Fruit fly (Drosophila melanogaster) whole organism, embryonic: Measurements from ENCODE around the gene spidey.

ENCODE experiments used
- Awh ChIP-seq: fragments of 200-800 bp; sonication (Bioruptor generic); IDR thresholded peaks from 2 replicates; pipeline ENCODE4, ENCODE4 v1.3.6; 2022; ENCODE audit warnings: missing biosample characterization, missing genetic modification characterization
- Bgb ChIP-seq: fragments of 200-800 bp; sonication (Bioruptor generic); IDR thresholded peaks from 2 replicates; pipeline ENCODE4 v1.3.6; 2022; ENCODE audit warnings: missing biosample characterization, missing genetic modification characterization; ENCODE audit not compliant: partially characterized antibody
- CG10462 ChIP-seq: fragments of 200-800 bp; sonication (Bioruptor generic); optimal IDR thresholded peaks from 2 replicates; lab custom pipeline; 2016; ENCODE audit warnings: missing biosample characterization, missing genetic modification characterization
- CG11085 ChIP-seq: fragments of 200-800 bp; sonication (Bioruptor generic); IDR thresholded peaks from 2 replicates; pipeline ENCODE4 v1.3.6; 2022; ENCODE audit warnings: missing biosample characterization, missing genetic modification characterization
- CG11504 ChIP-seq: fragments of 200-800 bp; sonication (Bioruptor generic); optimal IDR thresholded peaks from 3 replicates; lab custom pipeline; 2019; ENCODE audit warnings: missing biosample characterization, mild to moderate bottlenecking, missing genetic modification characterization, moderate library complexity
- CG12104 ChIP-seq: fragments of 200-800 bp; sonication (Bioruptor generic); optimal IDR thresholded peaks from 3 replicates; lab custom pipeline; 2016; ENCODE audit warnings: missing biosample characterization, missing genetic modification characterization
- CG12155 ChIP-seq: fragments of 200-800 bp; sonication (Bioruptor generic); optimal IDR thresholded peaks from 3 replicates; lab custom pipeline; 2016; ENCODE audit warnings: missing biosample characterization, missing genetic modification characterization
- CG13424 ChIP-seq: fragments of 200-800 bp; sonication (Bioruptor generic); optimal IDR thresholded peaks from 2 replicates; lab custom pipeline; 2019; ENCODE audit warnings: missing biosample characterization, mild to moderate bottlenecking, missing genetic modification characterization, moderate library complexity
- CG15011 ChIP-seq: fragments of 200-800 bp; sonication (Bioruptor generic); optimal IDR thresholded peaks from 3 replicates; lab custom pipeline; 2018; ENCODE audit warnings: missing biosample characterization, mild to moderate bottlenecking, missing genetic modification characterization
- CG1529 ChIP-seq: fragments of 200-800 bp; sonication (Bioruptor generic); optimal IDR thresholded peaks from 3 replicates; lab custom pipeline; 2018; ENCODE audit warnings: missing biosample characterization, missing genetic modification characterization
- CG2199 ChIP-seq: fragments of 200-800 bp; sonication (Bioruptor generic); IDR thresholded peaks from 3 replicates; pipeline ENCODE4 v1.3.6; 2022; ENCODE audit warnings: missing biosample characterization, missing genetic modification characterization
- CG30431 ChIP-seq: fragments of 200-800 bp; sonication (Bioruptor generic); optimal IDR thresholded peaks from 2 replicates; lab custom pipeline; 2017; ENCODE audit warnings: missing biosample characterization, missing genetic modification characterization
- CG31224 ChIP-seq: fragments of 200-800 bp; sonication (Bioruptor generic); IDR thresholded peaks from 2 replicates; pipeline ENCODE4 v1.3.6; 2022; ENCODE audit warnings: missing biosample characterization, missing genetic modification characterization
- CG33557 ChIP-seq: fragments of 200-800 bp; sonication (Bioruptor generic); optimal IDR thresholded peaks from 2 replicates; lab custom pipeline; 2019; ENCODE audit warnings: missing biosample characterization, mild to moderate bottlenecking, missing genetic modification characterization, moderate library complexity
- CG4360 ChIP-seq: fragments of 200-800 bp; sonication (Bioruptor generic); IDR thresholded peaks from 2 replicates; pipeline ENCODE4 v1.3.6; 2022; ENCODE audit warnings: missing biosample characterization, missing genetic modification characterization
- CG4730 ChIP-seq: fragments of 200-800 bp; sonication (Bioruptor generic); IDR thresholded peaks from 2 replicates; pipeline ENCODE4 v1.3.6; 2022; ENCODE audit warnings: missing biosample characterization, missing genetic modification characterization
- CG6175 ChIP-seq: fragments of 200-800 bp; sonication (Bioruptor generic); IDR thresholded peaks from 3 replicates; pipeline ENCODE4 v1.3.6; 2022; ENCODE audit warnings: missing biosample characterization, missing genetic modification characterization
- CG7271 ChIP-seq: fragments of 200-800 bp; sonication (Bioruptor generic); optimal IDR thresholded peaks from 2 replicates; lab custom pipeline; 2018; ENCODE audit warnings: missing biosample characterization, mild to moderate bottlenecking, missing genetic modification characterization, moderate library complexity
- CG7357 ChIP-seq: fragments of 200-800 bp; sonication (Bioruptor generic); IDR thresholded peaks from 3 replicates; pipeline ENCODE4 v1.3.6; 2022; ENCODE audit warnings: missing biosample characterization, missing genetic modification characterization
- CG7963 ChIP-seq: fragments of 200-800 bp; sonication (Bioruptor generic); IDR thresholded peaks from 3 replicates; pipeline ENCODE4 v1.3.6; 2022; ENCODE audit warnings: missing biosample characterization, missing genetic modification characterization; ENCODE audit not compliant: partially characterized antibody
- CG9817 ChIP-seq: fragments of 200-800 bp; sonication (Bioruptor generic); optimal IDR thresholded peaks from 2 replicates; lab custom pipeline; 2018; ENCODE audit warnings: missing biosample characterization, mild to moderate bottlenecking, missing genetic modification characterization, moderate library complexity
- CTCF ChIP-seq: fragments of 200-800 bp; sonication (Bioruptor generic); optimal IDR thresholded peaks from 2 replicates; lab custom pipeline; 2017; ENCODE audit warnings: missing biosample characterization, mild to moderate bottlenecking, missing genetic modification characterization, moderate library complexity
- Dp ChIP-seq: fragments of 200-800 bp; sonication (Bioruptor generic); optimal IDR thresholded peaks from 2 replicates; lab custom pipeline; 2018; ENCODE audit warnings: missing biosample characterization, mild to moderate bottlenecking, missing genetic modification characterization, moderate library complexity
- HHEX ChIP-seq: fragments of 200-800 bp; sonication (Bioruptor generic); optimal IDR thresholded peaks from 3 replicates; lab custom pipeline; 2017; ENCODE audit warnings: missing biosample characterization, mild to moderate bottlenecking, missing genetic modification characterization, missing genetic modification reagents
- HLH4C ChIP-seq: fragments of 200-800 bp; sonication (Bioruptor generic); IDR thresholded peaks from 3 replicates; pipeline ENCODE4 v1.3.6; 2022; ENCODE audit warnings: missing biosample characterization, missing genetic modification characterization; ENCODE audit not compliant: partially characterized antibody
- HmgZ ChIP-seq: fragments of 200-800 bp; sonication (Bioruptor generic); optimal IDR thresholded peaks from 2 replicates; lab custom pipeline; 2018; ENCODE audit warnings: missing biosample characterization, mild to moderate bottlenecking, missing genetic modification characterization
- Hr51 ChIP-seq, 2 experiments: fragments of 200-800 bp; sonication (Bioruptor generic); optimal IDR thresholded peaks; 2 replicates in 1 of 2; 3 replicates in 1 of 2; lab custom pipeline; 2016 to 2018; ENCODE audit warnings: missing biosample characterization in 2 of 2, missing genetic modification characterization in 2 of 2, mild to moderate bottlenecking in 1 of 2, moderate library complexity in 1 of 2
- Mrtf ChIP-seq: fragments of 200-800 bp; sonication (Bioruptor generic); IDR thresholded peaks from 3 replicates; pipeline ENCODE4 v1.3.6; 2022; ENCODE audit warnings: missing biosample characterization, missing genetic modification characterization
- NfI ChIP-seq: fragments of 200-800 bp; sonication (Bioruptor generic); optimal IDR thresholded peaks from 3 replicates; lab custom pipeline; 2018; ENCODE audit warnings: missing biosample characterization, mild to moderate bottlenecking, missing genetic modification characterization, moderate library complexity
- Sry-β ChIP-seq: fragments of 200-800 bp; sonication (Bioruptor generic); optimal IDR thresholded peaks from 2 replicates; lab custom pipeline; 2018; ENCODE audit warnings: missing biosample characterization, mild to moderate bottlenecking, missing genetic modification characterization, moderate library complexity
- Stat92E ChIP-seq, 3 experiments: fragments of >200 bp in 2 of 3; fragments of 200-800 bp in 1 of 3; sonication (Bioruptor generic) in 1 of 3; optimal IDR thresholded peaks; 2 replicates each; lab custom pipeline; 2017 to 2019; ENCODE audit warnings: missing biosample characterization in 3 of 3, missing genetic modification characterization in 3 of 3, mild to moderate bottlenecking in 1 of 3, moderate library complexity in 1 of 3
- Xrp1 ChIP-seq: fragments of 200-800 bp; sonication (Bioruptor generic); IDR thresholded peaks from 2 replicates; pipeline ENCODE4 v1.3.6; 2022; ENCODE audit warnings: missing biosample characterization, missing genetic modification characterization
- abd-A ChIP-seq: fragments of 200-800 bp; sonication (Bioruptor generic); optimal IDR thresholded peaks from 3 replicates; lab custom pipeline; 2019; ENCODE audit warnings: missing biosample characterization, mild to moderate bottlenecking, missing genetic modification characterization, moderate library complexity
- az2 ChIP-seq: fragments of 200-800 bp; sonication (Bioruptor generic); optimal IDR thresholded peaks from 3 replicates; lab custom pipeline; 2016; ENCODE audit warnings: missing biosample characterization, missing genetic modification characterization
- cas ChIP-seq: fragments of 200-800 bp; sonication (Bioruptor generic); IDR thresholded peaks from 2 replicates; pipeline ENCODE4 v1.3.6; 2022; ENCODE audit warnings: missing biosample characterization, missing genetic modification characterization
- ci ChIP-seq: fragments of 200-800 bp; sonication (Bioruptor generic); IDR thresholded peaks from 3 replicates; pipeline ENCODE4 v1.3.6; 2022; ENCODE audit warnings: missing biosample characterization, missing genetic modification characterization
- fd64A ChIP-seq: fragments of 200-800 bp; sonication (Bioruptor generic); optimal IDR thresholded peaks from 3 replicates; lab custom pipeline; 2018; ENCODE audit warnings: missing biosample characterization, mild to moderate bottlenecking, missing genetic modification characterization
- fu2 ChIP-seq: fragments of 200-800 bp; sonication (Bioruptor generic); optimal IDR thresholded peaks from 2 replicates; lab custom pipeline; 2016; ENCODE audit warnings: missing biosample characterization, missing genetic modification characterization
- gsb-n ChIP-seq: fragments of 200-800 bp; sonication (Bioruptor generic); optimal IDR thresholded peaks from 3 replicates; lab custom pipeline; 2018; ENCODE audit warnings: missing biosample characterization, mild to moderate bottlenecking, missing genetic modification characterization
- klu ChIP-seq: fragments of 200-800 bp; sonication (Bioruptor generic); IDR thresholded peaks from 2 replicates; pipeline ENCODE4 v1.3.6; 2022; ENCODE audit warnings: missing biosample characterization, missing genetic modification characterization
- mld ChIP-seq: fragments of 200-800 bp; sonication (Bioruptor generic); IDR thresholded peaks from 3 replicates; pipeline ENCODE4 v1.3.6; 2022; ENCODE audit warnings: missing biosample characterization, missing genetic modification characterization; ENCODE audit not compliant: partially characterized antibody
- nau ChIP-seq: fragments of 200-800 bp; sonication (Bioruptor generic); optimal IDR thresholded peaks from 3 replicates; lab custom pipeline; 2017; ENCODE audit warnings: missing biosample characterization, mild to moderate bottlenecking, missing genetic modification characterization, missing genetic modification reagents
- pb ChIP-seq: fragments of 200-800 bp; sonication (Bioruptor generic); optimal IDR thresholded peaks from 3 replicates; lab custom pipeline; 2016; ENCODE audit warnings: missing biosample characterization, missing genetic modification characterization
- salm ChIP-seq: fragments of 200-800 bp; sonication (Bioruptor generic); optimal IDR thresholded peaks from 2 replicates; lab custom pipeline; 2018; ENCODE audit warnings: missing biosample characterization, mild to moderate bottlenecking, missing genetic modification characterization
- sd ChIP-seq: fragments of 200-800 bp; sonication (Bioruptor generic); optimal IDR thresholded peaks from 3 replicates; lab custom pipeline; 2018; ENCODE audit warnings: missing biosample characterization, mild to moderate bottlenecking, missing genetic modification characterization, moderate library complexity
- slou ChIP-seq: fragments of 200-800 bp; sonication (Bioruptor generic); optimal IDR thresholded peaks from 3 replicates; lab custom pipeline; 2016; ENCODE audit warnings: missing biosample characterization, missing genetic modification characterization
- sob ChIP-seq: fragments of 200-800 bp; sonication (Bioruptor generic); IDR thresholded peaks from 2 replicates; pipeline ENCODE4 v1.3.6; 2022; ENCODE audit warnings: missing biosample characterization, missing genetic modification characterization
- sug ChIP-seq: fragments of 200-800 bp; optimal IDR thresholded peaks from 2 replicates; lab custom pipeline; 2019; ENCODE audit warnings: missing biosample characterization, mild to moderate bottlenecking, missing genetic modification characterization, moderate library complexity
- tio ChIP-seq: fragments of 200-800 bp; sonication (Bioruptor generic); optimal IDR thresholded peaks from 2 replicates; lab custom pipeline; 2017; ENCODE audit warnings: missing biosample characterization, missing genetic modification characterization, inconsistent platforms
- usp ChIP-seq: fragments of >200 bp; optimal IDR thresholded peaks from 2 replicates; lab custom pipeline; 2017; ENCODE audit warnings: missing biosample characterization, missing genetic modification characterization
- vvl ChIP-seq: fragments of 200-800 bp; sonication (Bioruptor generic); IDR thresholded peaks from 2 replicates; pipeline ENCODE4 v1.3.6; 2022; ENCODE audit warnings: missing biosample characterization, missing genetic modification characterization

Gene spidey

DNA sequence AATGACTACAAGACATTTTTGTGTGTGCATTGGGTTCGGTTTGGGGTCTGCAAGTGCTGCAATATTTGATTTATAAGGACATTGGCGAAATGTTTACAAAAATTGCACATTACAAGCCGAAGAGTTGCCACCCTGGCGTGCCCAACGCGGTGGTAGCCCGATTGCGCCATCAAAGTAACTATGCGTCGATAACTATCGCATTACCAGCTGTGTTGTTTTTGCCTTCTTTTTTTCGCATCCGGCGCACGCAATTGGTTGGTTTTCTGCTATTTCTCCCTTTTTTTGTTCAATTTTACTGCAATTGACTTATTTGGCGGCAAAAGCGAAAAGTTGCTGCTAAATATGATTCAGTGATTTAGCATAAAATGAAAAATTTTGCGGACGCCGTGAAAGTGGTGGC, 25.9 kb downstream of the spidey start, which contains the start of gene RpS14b (continued):
- TF ChIP-seq CG11085 (GFP tag; lab: Robert Waterston, UW): peak; percentile 68
- peak; percentile 68 for TF ChIP-seq HHEX (GFP tag; lab: Kevin White, UChicago)
- no peak for TF ChIP-seq salm
- TF ChIP-seq sob (GFP tag; lab: Robert Waterston, UW): peak; percentile 80
- peak; percentile 23; the same call in 1 of the 2 replicates for TF ChIP-seq klu (GFP tag; lab: Robert Waterston, UW)
- TF ChIP-seq CG10462: no peak
- TF ChIP-seq CG4360: peak; percentile 65
- peak; percentile 79 for TF ChIP-seq vvl (GFP tag; lab: Robert Waterston, UW)
- TF ChIP-seq CG9817 (tag; lab: Kevin White, UChicago): peak; percentile 58
- peak; percentile 91 for TF ChIP-seq ci
- no peak for TF ChIP-seq CG12155 (GFP tag; lab: Kevin White, UChicago)
- peak; percentile 44 for TF ChIP-seq CG11504 (tag; lab: Kevin White, UChicago)
- TF ChIP-seq Mrtf (GFP tag; lab: Robert Waterston, UW): 0 out of 3 replicates have a peak, but pooled peaks have one; percentile 43
- TF ChIP-seq CG15011: peak; percentile 31
- peak; percentile 29 to 63 for TF ChIP-seq Hr51 (GFP tag; optimal IDR thresholded peaks at IDR 0.05; lab: Kevin White, UChicago)
- no peak for TF ChIP-seq usp (GFP tag; lab: Kevin White, UChicago)
- peak; percentile 52; the same call in 2 of the 3 replicates for TF ChIP-seq mld (GFP tag; lab: Robert Waterston, UW)
- peak; percentile 33 for TF ChIP-seq fd64A (GFP tag; lab: Kevin White, UChicago)
- no peak for TF ChIP-seq az2 (GFP tag; lab: Kevin White, UChicago)
- TF ChIP-seq slou (GFP tag; lab: Kevin White, UChicago): peak; percentile 39
- TF ChIP-seq CG31224: peak; percentile 47
- TF ChIP-seq NfI (GFP tag; lab: Kevin White, UChicago): peak; percentile 85
- TF ChIP-seq CG13424 (tag; lab: Kevin White, UChicago): peak; percentile 23
- TF ChIP-seq CG33557 (GFP tag; lab: Kevin White, UChicago): peak; percentile 21
- TF ChIP-seq CTCF (GFP tag; lab: Kevin White, UChicago): peak; percentile 26
- no peak for TF ChIP-seq CG12104 (GFP tag; lab: Kevin White, UChicago)
- TF ChIP-seq Dp (GFP tag; lab: Kevin White, UChicago): peak; percentile 19
- TF ChIP-seq CG4730: peak; percentile 40; the same call in 1 of the 2 replicates
- TF ChIP-seq sug (tag; lab: Kevin White, UChicago): peak; percentile 65
- peak; percentile 53 for TF ChIP-seq nau
- TF ChIP-seq HmgZ: peak; percentile 62
- TF ChIP-seq Sry-β (GFP tag; lab: Kevin White, UChicago): no peak
- no peak for TF ChIP-seq CG1529 (GFP tag; lab: Kevin White, UChicago)
- peak; percentile 25; the same call in 1 of the 3 replicates for TF ChIP-seq CG7357 (GFP tag; lab: Robert Waterston, UW)
- TF ChIP-seq abd-A (tag; lab: Kevin White, UChicago): no peak
- 0 out of 3 replicates have a peak, but pooled peaks have one; percentile 43 for TF ChIP-seq CG7963 (GFP tag; lab: Robert Waterston, UW)
- no peak for TF ChIP-seq Awh
- peak; percentile 31 for TF ChIP-seq fu2 (GFP tag; lab: Kevin White, UChicago)
- no peak; the same call in 1 of the 2 replicates for TF ChIP-seq cas (GFP tag; lab: Robert Waterston, UW)
- TF ChIP-seq Xrp1 (GFP tag; lab: Robert Waterston, UW): no peak
- TF ChIP-seq HLH4C (GFP tag; lab: Robert Waterston, UW): peak; percentile 72
- peak; percentile 21 for TF ChIP-seq sd (tag; lab: Kevin White, UChicago)
- TF ChIP-seq Bgb (GFP tag; lab: Robert Waterston, UW): peak; percentile 69
- no peak for TF ChIP-seq tio (GFP tag; lab: Kevin White, UChicago)
- peak; percentile 60; the same call in 1 of the 3 replicates for TF ChIP-seq CG6175
- TF ChIP-seq gsb-n (tag; lab: Kevin White, UChicago): peak; percentile 10
- no peak for TF ChIP-seq CG30431 (GFP tag; lab: Kevin White, UChicago)
- no peak for TF ChIP-seq Stat92E (GFP tag; optimal IDR thresholded peaks at IDR 0.05; lab: Kevin White, UChicago)
- TF ChIP-seq CG2199 (GFP tag; lab: Robert Waterston, UW): no peak
- TF ChIP-seq CG7271 (tag; lab: Kevin White, UChicago): peak; percentile 28
- TF ChIP-seq pb (GFP tag; lab: Kevin White, UChicago): peak; percentile 51
